Worm (Caenorhabditis elegans): ENCODE results near the gene col-76.
A peak's percentile ranks its signal among the peaks of the same experiment; 100 is the strongest.

The col-76 gene

DNA sequence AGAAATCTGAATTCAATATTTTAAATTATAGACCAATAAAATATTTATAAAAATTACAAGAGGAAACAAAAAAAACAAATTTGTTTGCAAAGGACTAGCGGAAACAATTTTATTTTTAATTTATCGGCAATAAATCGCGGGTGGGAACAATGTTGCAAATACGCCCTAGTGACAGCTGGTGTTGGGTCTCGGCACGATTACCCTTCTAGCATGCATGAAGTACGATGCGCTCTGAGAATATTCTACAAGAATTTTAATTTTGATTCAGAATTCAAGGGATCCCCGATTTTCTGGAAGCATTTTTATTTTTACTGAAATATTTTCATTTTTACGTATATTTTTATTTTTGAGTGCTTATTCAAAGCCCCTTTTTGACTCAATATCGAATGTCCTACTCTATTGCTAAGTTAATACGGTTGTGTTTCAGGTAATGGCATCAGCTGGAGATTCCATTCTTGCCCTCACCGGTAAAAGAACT lies 19.1 kb upstream of the col-76 start, which contains the start of the genes mig-5 and cct-1 (continued):
- peak; percentile 68 for TF ChIP-seq ceh-31 (tag; optimal IDR thresholded peaks at IDR 0.05)
- no peak for TF ChIP-seq sox-2 (GFP tag; IDR thresholded peaks at IDR 0.05)
- peak; percentile 92 for TF ChIP-seq ceh-18 (tag; optimal IDR thresholded peaks at IDR 0.05)
- TF ChIP-seq C38D4.7 (GFP tag; optimal IDR thresholded peaks at IDR 0.05): no peak
- peak; percentile 70 for TF ChIP-seq ref-2 (tag; optimal IDR thresholded peaks at IDR 0.05)
- no peak for TF ChIP-seq hlh-15 (tag; optimal IDR thresholded peaks at IDR 0.05)
- TF ChIP-seq ceh-22 (tag; optimal IDR thresholded peaks at IDR 0.05): no peak
- TF ChIP-seq ceh-24 (tag; optimal IDR thresholded peaks at IDR 0.05): no peak
- TF ChIP-seq unc-3 (GFP tag; conservative IDR thresholded peaks at IDR 0.05): no peak
- no peak for TF ChIP-seq unc-3 (tag; optimal IDR thresholded peaks at IDR 0.05)
- TF ChIP-seq eyg-1 (tag; optimal IDR thresholded peaks at IDR 0.05): no peak
- peak; percentile 82 for TF ChIP-seq pax-1 (tag; optimal IDR thresholded peaks at IDR 0.05)

DNA sequence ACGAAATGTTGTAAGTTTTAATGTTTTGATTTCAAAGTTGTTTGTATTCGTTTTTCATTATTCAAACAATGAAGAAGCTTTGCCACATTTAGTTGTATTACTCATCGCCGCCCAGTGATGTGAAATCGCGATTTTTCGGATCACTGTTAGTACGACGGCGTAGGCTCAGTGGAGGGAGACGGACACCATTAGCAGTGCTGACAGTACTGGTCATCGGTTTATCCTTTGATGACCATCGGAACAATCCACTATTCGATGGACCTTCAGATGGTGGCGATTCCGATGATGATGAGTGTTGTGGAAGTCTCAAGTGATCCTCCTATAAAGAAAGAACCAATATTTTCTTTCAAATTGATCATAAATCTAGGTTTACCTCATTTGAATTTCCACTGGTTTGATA lies 16.6 kb upstream of the col-76 start:
- TF ChIP-seq pqm-1 (tag; optimal IDR thresholded peaks at IDR 0.05) (no peak), pros-1 (tag; optimal IDR thresholded peaks at IDR 0.05) (no peak), hlh-13 (GFP tag; optimal IDR thresholded peaks at IDR 0.05) (no peak), eyg-1 (tag; optimal IDR thresholded peaks at IDR 0.05) (no peak)

DNA sequence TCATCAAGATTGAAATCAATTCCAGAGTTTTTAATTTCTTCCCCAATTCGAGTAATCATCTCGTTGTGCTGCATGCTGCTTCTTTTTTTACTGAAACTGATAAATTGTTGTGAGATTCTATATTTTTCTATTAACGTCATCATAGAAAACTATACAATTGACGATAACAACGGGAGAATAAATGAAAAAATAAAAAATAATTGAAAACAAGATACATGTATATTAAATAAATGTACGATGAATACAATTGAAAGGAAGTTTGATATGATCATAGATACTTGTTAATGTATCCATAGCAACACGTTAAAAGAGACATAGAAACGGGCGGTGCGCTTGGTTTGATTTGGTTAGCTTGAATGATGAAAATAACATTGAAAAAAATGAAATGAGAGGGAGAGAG lies 13.7 kb upstream of the col-76 start, which contains the start of gene T05C12.8:
Gene T05C12.8, minus strand, starts transcription at position 101 of the 400 bp plus-strand sequence.
- TF ChIP-seq eyg-1 (tag; optimal IDR thresholded peaks at IDR 0.05) (no peak), dve-1 (tag; optimal IDR thresholded peaks at IDR 0.05) (no peak), zip-5 (tag; optimal IDR thresholded peaks at IDR 0.05) (no peak), ceh-6 (GFP tag; optimal IDR thresholded peaks at IDR 0.05) (no peak), nfya-1 (tag; optimal IDR thresholded peaks at IDR 0.05) (no peak), ceh-48 (tag; optimal IDR thresholded peaks at IDR 0.05) (no peak), ttx-3 (tag; optimal IDR thresholded peaks at IDR 0.05) (no peak), hlh-15 (tag; optimal IDR thresholded peaks at IDR 0.05) (no peak), hlh-30 (tag; optimal IDR thresholded peaks at IDR 0.05; ENCODE audit: insufficient read depth) (no peak), ceh-30 (tag; optimal IDR thresholded peaks at IDR 0.05) (no peak), dmd-4 (tag; optimal IDR thresholded peaks at IDR 0.05; ENCODE audit: borderline replicate concordance) (no peak), pha-4 (tag; optimal IDR thresholded peaks at IDR 0.05) (no peak)

DNA sequence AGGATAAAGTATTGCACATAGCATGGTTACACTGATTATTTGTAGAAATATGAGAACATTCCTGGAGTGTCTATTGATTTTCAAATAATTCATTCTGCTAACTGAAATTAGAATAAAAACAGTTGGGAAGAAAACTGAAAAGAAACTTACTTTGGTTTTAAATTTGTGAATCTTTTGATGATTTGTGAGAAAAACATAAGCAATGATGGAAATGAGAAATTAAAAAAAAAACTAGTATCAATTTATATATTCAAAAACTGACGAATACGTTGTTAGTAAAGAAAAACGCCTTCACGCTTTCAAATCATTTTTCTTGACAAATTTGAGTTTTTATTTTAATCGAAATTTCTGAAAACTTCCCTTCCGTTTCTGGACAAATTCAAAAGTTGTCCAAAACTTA lies 11.0 kb upstream of the col-76 start, which contains the start of gene T05C12.9:
Gene T05C12.9, minus strand, starts transcription at position 101 of the 400 bp plus-strand sequence.
- TF ChIP-seq rnt-1 (tag; optimal IDR thresholded peaks at IDR 0.05): no peak
- TF ChIP-seq pax-1 (tag; optimal IDR thresholded peaks at IDR 0.05): no peak
- no peak for TF ChIP-seq pros-1 (tag; optimal IDR thresholded peaks at IDR 0.05)
- TF ChIP-seq hlh-30 (tag; optimal IDR thresholded peaks at IDR 0.05; ENCODE audit: insufficient read depth): no peak
- no peak for TF ChIP-seq odd-2 (tag; optimal IDR thresholded peaks at IDR 0.05)
- TF ChIP-seq hlh-15 (tag; optimal IDR thresholded peaks at IDR 0.05): no peak

DNA sequence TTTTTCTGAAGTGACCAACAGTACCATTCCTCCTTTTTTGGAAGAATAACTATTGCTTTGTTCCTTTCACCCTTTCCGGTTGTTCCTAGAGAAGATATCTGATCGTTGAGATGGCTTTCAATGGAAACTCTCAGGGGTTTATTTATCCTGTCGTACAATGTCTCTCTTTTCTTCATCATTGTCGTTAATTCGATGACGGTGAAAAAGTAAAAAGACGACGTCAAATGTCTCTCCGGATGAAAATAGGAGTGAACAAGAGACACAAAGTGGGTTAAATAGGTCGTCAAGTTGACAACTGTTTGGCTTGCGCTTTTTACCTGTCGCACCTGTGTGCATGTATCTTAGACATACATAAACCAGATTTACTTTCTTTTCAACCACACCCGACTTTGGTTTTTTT lies 10.2 kb upstream of the col-76 start:
- no peak for TF ChIP-seq fkh-6 (tag; optimal IDR thresholded peaks at IDR 0.05)
- no peak for TF ChIP-seq ceh-30 (tag; optimal IDR thresholded peaks at IDR 0.05)
- TF ChIP-seq ttx-3 (tag; optimal IDR thresholded peaks at IDR 0.05): no peak
- TF ChIP-seq ceh-14 (tag; optimal IDR thresholded peaks at IDR 0.05): no peak
- TF ChIP-seq pqm-1 (tag; optimal IDR thresholded peaks at IDR 0.05): no peak
- TF ChIP-seq ceh-31 (tag; optimal IDR thresholded peaks at IDR 0.05): no peak
- TF ChIP-seq ceh-22 (tag; optimal IDR thresholded peaks at IDR 0.05): no peak
- TF ChIP-seq pax-1 (tag; optimal IDR thresholded peaks at IDR 0.05): no peak
- no peak for TF ChIP-seq npax-4 (tag; optimal IDR thresholded peaks at IDR 0.05)
- no peak for TF ChIP-seq F13H6.1 (tag; optimal IDR thresholded peaks at IDR 0.05)
- TF ChIP-seq hlh-13 (GFP tag; optimal IDR thresholded peaks at IDR 0.05): no peak
- TF ChIP-seq unc-42 (tag; optimal IDR thresholded peaks at IDR 0.05): no peak
- no peak for TF ChIP-seq rnt-1 (tag; optimal IDR thresholded peaks at IDR 0.05)
- no peak for TF ChIP-seq gmeb-2 (tag; optimal IDR thresholded peaks at IDR 0.05)
- no peak for TF ChIP-seq ztf-16 (tag; optimal IDR thresholded peaks at IDR 0.05)
- no peak for TF ChIP-seq dve-1 (tag; optimal IDR thresholded peaks at IDR 0.05)
- TF ChIP-seq dmd-4 (tag; optimal IDR thresholded peaks at IDR 0.05; ENCODE audit: borderline replicate concordance): no peak
- TF ChIP-seq unc-55 (GFP tag; optimal IDR thresholded peaks at IDR 0.05): no peak
- no peak for TF ChIP-seq C08G9.2 (tag; optimal IDR thresholded peaks at IDR 0.05)

All from whole organism, late embryonic.